Worm (Caenorhabditis elegans) whole organism, young adult: ENCODE data around the gene spp-9.

ENCODE experiments used
- B0035.1 ChIP-seq: sonication (generic microtip); optimal IDR thresholded peaks from 2 replicates; lab custom pipeline; 2016; ENCODE audit warnings: missing genetic modification characterization, mild to moderate bottlenecking, missing compliant biosample characterization, missing genotype, missing genetic modification reagents
- F52B5.7 ChIP-seq: sonication (generic microtip); optimal IDR thresholded peaks from 2 replicates; lab custom pipeline; 2016; ENCODE audit warnings: mild to moderate bottlenecking, missing genetic modification characterization, missing compliant biosample characterization
- K12H6.12 ChIP-seq: fragments of 200-800 bp; sonication (Bioruptor generic); optimal IDR thresholded peaks from 2 replicates; lab custom pipeline; 2018; ENCODE audit warnings: mild to moderate bottlenecking, missing genetic modification characterization, missing compliant biosample characterization
- Y53G8AR.9 ChIP-seq: fragments of 200-800 bp; sonication (Bioruptor generic); conservative IDR thresholded peaks from 2 replicates; pipeline ENCODE4 v1.3.6; 2022; ENCODE audit warnings: missing genetic modification reagents, missing genetic modification characterization, missing compliant biosample characterization
- Y95B8A.8 ChIP-seq: fragments of 200-800 bp; sonication (Bioruptor generic); IDR thresholded peaks from 2 replicates; pipeline ENCODE4 v1.3.6; 2022; ENCODE audit warnings: missing genetic modification reagents, missing genetic modification characterization, missing compliant biosample characterization
- ama-1 ChIP-seq, 3 experiments: fragments of 150-350 bp in 1 of 3; sonication (generic microtip) in 2 of 3; optimal IDR thresholded peaks; 2 replicates each; lab custom pipeline; 2014 to 2018; ENCODE audit warnings: missing biosample characterization in 2 of 3, missing genetic modification characterization in 2 of 3, missing genetic modification reagents in 2 of 3
- atf-7 ChIP-seq: sonication (generic microtip); optimal IDR thresholded peaks from 2 replicates; lab custom pipeline; 2017; ENCODE audit warnings: mild to moderate bottlenecking, missing genetic modification characterization, missing compliant biosample characterization
- bed-2 ChIP-seq: fragments of 200-800 bp; sonication (Bioruptor generic); IDR thresholded peaks from 2 replicates; pipeline ENCODE4 v1.3.6; 2022; ENCODE audit warnings: missing genetic modification reagents, missing genetic modification characterization, missing compliant biosample characterization
- ccch-3 ChIP-seq: fragments of 200-800 bp; sonication (Bioruptor generic); optimal IDR thresholded peaks from 2 replicates; lab custom pipeline; 2018; ENCODE audit warnings: mild to moderate bottlenecking, missing genetic modification characterization, missing compliant biosample characterization
- cebp-1 ChIP-seq, 2 experiments: fragments of 200-800 bp in 1 of 2; sonication (Bioruptor generic) in 1 of 2; sonication (generic microtip) in 1 of 2; IDR thresholded peaks in 1 of 2; optimal IDR thresholded peaks in 1 of 2; 2 replicates each; pipeline versions ENCODE4 v1.3.6 to Lab custom; 2017 to 2022; ENCODE audit warnings: missing compliant biosample characterization in 2 of 2, missing genetic modification characterization in 2 of 2, mild to moderate bottlenecking in 1 of 2, missing genetic modification reagents in 1 of 2, moderate library complexity in 1 of 2
- ceh-40 ChIP-seq: fragments of 200-800 bp; sonication (Bioruptor generic); IDR thresholded peaks from 2 replicates; pipeline ENCODE4 v1.3.6; 2022; ENCODE audit warnings: missing genetic modification characterization, missing compliant biosample characterization
- ekl-4 ChIP-seq: fragments of 200-800 bp; sonication (Bioruptor generic); IDR thresholded peaks from 2 replicates; pipeline ENCODE4 v1.3.6; 2022; ENCODE audit warnings: missing genetic modification reagents, missing genetic modification characterization, missing compliant biosample characterization
- gei-17 ChIP-seq: fragments of 200-800 bp; sonication (Bioruptor generic); optimal IDR thresholded peaks from 2 replicates; lab custom pipeline; 2018; ENCODE audit warnings: mild to moderate bottlenecking, missing genetic modification characterization, missing compliant biosample characterization
- hmg-1.2 ChIP-seq: fragments of 200-800 bp; sonication (Bioruptor generic); IDR thresholded peaks from 2 replicates; pipeline ENCODE4 v1.3.6; 2022; ENCODE audit warnings: missing genetic modification reagents, missing genetic modification characterization, missing compliant biosample characterization
- hmg-20 ChIP-seq: fragments of 200-800 bp; sonication (Bioruptor generic); IDR thresholded peaks from 2 replicates; pipeline ENCODE4 v1.3.6; 2022; ENCODE audit warnings: missing genetic modification reagents, missing genetic modification characterization, missing compliant biosample characterization
- lin-40 ChIP-seq: sonication (generic microtip); optimal IDR thresholded peaks from 2 replicates; lab custom pipeline; 2016; ENCODE audit warnings: missing genetic modification characterization, mild to moderate bottlenecking, missing compliant biosample characterization, missing genotype, missing genetic modification reagents
- lir-1 ChIP-seq: fragments of 200-800 bp; sonication (Bioruptor generic); conservative IDR thresholded peaks from 2 replicates; pipeline ENCODE4 v1.3.6; 2022; ENCODE audit warnings: missing genetic modification reagents, missing genetic modification characterization, missing compliant biosample characterization
- madf-8 ChIP-seq: fragments of 200-800 bp; sonication (Bioruptor generic); conservative IDR thresholded peaks from 2 replicates; pipeline ENCODE4 v1.3.6; 2022; ENCODE audit warnings: missing genetic modification reagents, missing genetic modification characterization, missing compliant biosample characterization
- mcd-1 ChIP-seq: fragments of 200-800 bp; sonication (Bioruptor generic); IDR thresholded peaks from 2 replicates; pipeline ENCODE4 v1.3.6; 2022; ENCODE audit warnings: missing genetic modification reagents, missing genetic modification characterization, missing compliant biosample characterization
- mel-28 ChIP-seq: sonication (generic microtip); optimal IDR thresholded peaks from 2 replicates; lab custom pipeline; 2016; ENCODE audit warnings: borderline replicate concordance, mild to moderate bottlenecking, missing genetic modification characterization, missing compliant biosample characterization
- nfya-2 ChIP-seq: fragments of 200-800 bp; sonication (Bioruptor generic); IDR thresholded peaks from 2 replicates; pipeline ENCODE4 v1.3.6; 2022; ENCODE audit warnings: missing genetic modification reagents, missing genetic modification characterization, missing compliant biosample characterization
- nhr-80 ChIP-seq: sonication (generic microtip); optimal IDR thresholded peaks from 2 replicates; lab custom pipeline; 2016; ENCODE audit warnings: missing genetic modification characterization, missing compliant biosample characterization
- nhr-90 ChIP-seq: sonication (generic microtip); optimal IDR thresholded peaks from 2 replicates; lab custom pipeline; 2016; ENCODE audit warnings: missing genotype, mild to moderate bottlenecking, missing genetic modification characterization, missing compliant biosample characterization
- rec-8 ChIP-seq, 2 experiments: sonication (generic microtip); optimal IDR thresholded peaks; 2 replicates each; lab custom pipeline; 2016; ENCODE audit warnings: mild to moderate bottlenecking in 2 of 2, missing genetic modification characterization in 2 of 2, missing genetic modification reagents in 2 of 2, missing genotype in 2 of 2, missing biosample characterization in 1 of 2, missing compliant biosample characterization in 1 of 2, moderate library complexity in 1 of 2
- repo-1 ChIP-seq: sonication (generic microtip); optimal IDR thresholded peaks from 2 replicates; lab custom pipeline; 2017; ENCODE audit warnings: mild to moderate bottlenecking, missing genetic modification characterization, missing compliant biosample characterization
- sptf-2 ChIP-seq: fragments of 200-800 bp; sonication (Bioruptor generic); optimal IDR thresholded peaks from 2 replicates; lab custom pipeline; 2018; ENCODE audit warnings: mild to moderate bottlenecking, missing genetic modification characterization, missing compliant biosample characterization
- tbp1 ChIP-seq: fragments of 200-800 bp; sonication (Bioruptor generic); optimal IDR thresholded peaks from 2 replicates; lab custom pipeline; 2018; ENCODE audit warnings: mild to moderate bottlenecking, missing genetic modification characterization, missing compliant biosample characterization
- unc-130 ChIP-seq: sonication (generic microtip); optimal IDR thresholded peaks from 2 replicates; lab custom pipeline; 2016; ENCODE audit warnings: missing genetic modification reagents, missing genetic modification characterization, missing compliant biosample characterization
- unc-62 ChIP-seq: fragments of 150-350 bp; optimal IDR thresholded peaks from 2 replicates; lab custom pipeline; 2014; ENCODE audit warnings: missing biosample characterization, missing genetic modification reagents, missing genetic modification characterization
- xnd-1 ChIP-seq: sonication (generic microtip); optimal IDR thresholded peaks from 2 replicates; lab custom pipeline; 2016; ENCODE audit warnings: missing genotype, missing genetic modification reagents, missing genetic modification characterization, missing compliant biosample characterization
- ztf-22 ChIP-seq: fragments of 200-800 bp; sonication (Bioruptor generic); optimal IDR thresholded peaks from 2 replicates; lab custom pipeline; 2018; ENCODE audit warnings: mild to moderate bottlenecking, missing genetic modification characterization, moderate library complexity, missing compliant biosample characterization
- ztf-25 ChIP-seq: fragments of 200-800 bp; sonication (Bioruptor generic); IDR thresholded peaks from 2 replicates; pipeline ENCODE4 v1.3.6; 2022; ENCODE audit warnings: missing genetic modification reagents, missing genetic modification characterization, missing compliant biosample characterization
- ztf-3 ChIP-seq: fragments of 200-800 bp; sonication (Bioruptor generic); optimal IDR thresholded peaks from 2 replicates; lab custom pipeline; 2018; ENCODE audit warnings: mild to moderate bottlenecking, missing genetic modification characterization, missing compliant biosample characterization

Gene spp-9

ce11 chrX:11479321-11479863, 8.2 kb upstream of the spp-9 start:
- TF ChIP-seq ztf-3 (GFP tag; lab: Kevin White, UChicago) (no peak), ccch-3 (no peak), gei-17 (no peak), ztf-25 (GFP tag; lab: Robert Waterston, UW) (no peak), madf-8 (GFP tag; lab: Robert Waterston, UW) (no peak)
- TF ChIP-seq, all 124 proteins: peak for 0

DNA sequence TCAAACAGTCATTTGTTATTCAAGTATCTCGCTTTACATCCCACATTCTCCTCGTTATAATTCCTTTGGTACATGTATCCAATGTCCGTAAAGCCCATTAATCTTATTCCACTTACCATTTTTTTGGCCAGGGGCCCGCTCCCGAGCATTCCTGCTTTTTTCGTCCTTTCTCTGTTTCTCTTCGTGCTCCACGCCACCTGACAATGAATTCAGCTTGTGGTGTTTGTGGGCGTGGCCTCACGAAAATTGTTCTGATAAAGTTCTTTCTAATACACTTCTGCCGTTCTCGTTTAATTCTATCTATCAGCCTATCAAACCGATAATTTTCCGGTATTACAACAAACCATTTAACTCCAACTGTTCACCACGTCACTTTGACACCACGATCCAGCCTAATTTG, 7.6 kb upstream of the spp-9 start:
- no peak for TF ChIP-seq repo-1 (tag; lab: Kevin White, UChicago)
- peak; percentile 14; the same call in 1 of the 2 replicates for TF ChIP-seq hmg-1.2
- TF ChIP-seq nhr-80 (tag; lab: Kevin White, UChicago): peak; percentile 13

DNA sequence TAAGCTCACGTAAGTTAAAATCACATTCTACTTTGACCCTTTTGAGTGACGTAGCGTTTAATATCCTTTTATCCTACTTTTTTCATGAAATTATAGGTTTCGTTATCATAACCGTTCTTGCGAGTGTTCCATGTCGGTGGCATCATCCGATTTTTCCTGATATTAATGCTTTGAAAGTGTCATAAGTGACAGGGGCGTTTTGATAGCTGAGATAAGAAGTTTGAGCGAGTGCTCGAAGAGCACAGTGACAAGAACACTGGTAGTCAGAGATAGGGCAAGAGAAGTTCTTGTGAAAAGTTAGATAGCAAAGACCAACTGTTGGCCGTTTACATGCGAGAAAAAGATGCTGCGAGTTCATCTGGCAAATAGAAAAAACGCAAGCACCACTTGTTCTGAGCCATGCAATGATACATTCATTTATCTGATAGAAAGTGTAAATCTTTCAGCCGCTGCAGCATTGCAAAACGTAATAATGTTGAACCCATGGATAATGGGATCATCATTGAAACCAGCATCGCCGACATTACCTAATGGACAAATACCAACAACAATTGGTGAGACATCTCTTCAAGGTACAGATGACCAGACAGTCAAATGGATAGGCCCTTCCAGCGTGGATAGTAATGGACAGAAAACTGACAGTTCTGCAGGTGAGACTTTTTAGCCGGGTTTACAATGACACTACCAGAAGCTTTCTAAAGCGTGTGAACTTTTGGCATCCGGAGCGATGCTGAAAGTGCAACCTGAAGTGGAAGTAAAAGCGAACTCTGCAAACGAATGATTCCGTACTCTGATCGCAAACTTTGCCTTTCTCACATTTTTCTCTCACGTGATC, 6.4 kb upstream of the spp-9 start:
- no peak for TF ChIP-seq nfya-2 (GFP tag; lab: Robert Waterston, UW)
- 0 out of 2 replicates have a peak, but pooled peaks have one; percentile 27 for TF ChIP-seq lir-1 (GFP tag; lab: Robert Waterston, UW)
- no peak for TF ChIP-seq ekl-4 (GFP tag; lab: Robert Waterston, UW)
- TF ChIP-seq K12H6.12: no peak
- no peak for TF ChIP-seq cebp-1 (GFP tag; IDR thresholded peaks at IDR 0.05; lab: Robert Waterston, UW)
- TF ChIP-seq cebp-1 (tag; optimal IDR thresholded peaks at IDR 0.05; lab: Kevin White, UChicago): peak; percentile 20
- TF ChIP-seq nhr-80 (tag; lab: Kevin White, UChicago): peak; percentile 94
- no peak for TF ChIP-seq xnd-1
- peak; percentile 15 for TF ChIP-seq ztf-22
- no peak for TF ChIP-seq F52B5.7
- TF ChIP-seq ama-1 (optimal IDR thresholded peaks at IDR 0.05; lab: Kevin White, UChicago): peak; percentile 48
- no peak for TF ChIP-seq ama-1 (GFP tag; optimal IDR thresholded peaks at IDR 0.05; lab: Kevin White, UChicago)
- peak; percentile 20 for TF ChIP-seq tbp1 (GFP tag; lab: Kevin White, UChicago)
- peak; percentile 45 for TF ChIP-seq nhr-90 (tag; lab: Kevin White, UChicago)
- no peak for TF ChIP-seq mcd-1
- TF ChIP-seq madf-8 (GFP tag; lab: Robert Waterston, UW): no peak
- TF ChIP-seq unc-62: peak; percentile 40
- TF ChIP-seq mel-28 (tag; lab: Kevin White, UChicago): no peak
- no peak for TF ChIP-seq B0035.1
- TF ChIP-seq unc-130 (GFP tag; lab: Kevin White, UChicago): no peak
- no peak for TF ChIP-seq hmg-20 (GFP tag; lab: Robert Waterston, UW)
- peak; percentile 3 for TF ChIP-seq atf-7
- TF ChIP-seq rec-8 (tag; optimal IDR thresholded peaks at IDR 0.05; lab: Kevin White, UChicago): no peak
- no peak for TF ChIP-seq bed-2 (GFP tag; lab: Robert Waterston, UW)
- TF ChIP-seq sptf-2 (GFP tag; lab: Kevin White, UChicago): no peak
- TF ChIP-seq repo-1 (tag; lab: Kevin White, UChicago): no peak
- TF ChIP-seq Y53G8AR.9 (GFP tag; lab: Robert Waterston, UW): 0 out of 2 replicates have a peak, but pooled peaks have one; percentile 8
- no peak for TF ChIP-seq Y95B8A.8 (GFP tag; lab: Robert Waterston, UW)

DNA sequence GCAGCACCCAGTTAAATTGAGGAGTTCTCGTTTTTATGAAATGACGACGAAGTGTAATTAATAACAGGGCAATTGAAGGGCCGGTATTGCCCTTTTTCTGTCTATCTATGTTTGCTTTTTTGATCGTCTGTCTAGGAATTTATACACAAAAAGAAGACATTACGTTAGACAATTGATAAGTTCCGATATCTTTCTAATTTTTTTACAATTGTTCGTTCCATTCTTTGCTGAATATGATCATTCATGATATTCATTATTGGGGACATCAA, 5.8 kb upstream of the spp-9 start:
- peak; percentile 19 for TF ChIP-seq lin-40 (tag; lab: Kevin White, UChicago)
- no peak for TF ChIP-seq ceh-40
